Worm (Caenorhabditis elegans): ENCODE measurements around the gene R07E4.5.

Gene R07E4.5

DNA sequence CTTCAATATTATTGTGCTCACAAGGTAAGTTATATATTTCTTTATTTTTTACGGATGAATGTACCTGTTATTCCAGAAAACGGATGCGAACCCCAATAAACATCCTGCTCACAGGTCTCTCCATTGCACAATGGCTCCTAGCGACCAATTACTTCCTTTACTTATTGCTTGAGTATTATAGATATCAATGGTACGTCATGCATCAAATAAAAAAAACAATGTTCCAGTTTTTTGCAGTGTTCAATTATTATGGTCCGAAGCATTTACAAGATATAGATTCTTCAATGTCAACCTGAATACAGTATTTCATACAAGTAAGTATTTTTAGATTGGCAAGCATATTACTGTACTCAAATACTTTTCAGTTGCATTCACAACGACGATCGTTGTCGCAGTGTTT, 20.1 kb downstream of the R07E4.5 start:
- TF ChIP-seq F57C9.4 (tag; optimal IDR thresholded peaks at IDR 0.05) (no peak), dpff-1 (tag; optimal IDR thresholded peaks at IDR 0.05) (no peak), K11D2.4 (GFP tag; IDR thresholded peaks at IDR 0.05) (no peak), F55B11.4 (tag; optimal IDR thresholded peaks at IDR 0.05; ENCODE audit: borderline replicate concordance, insufficient read depth) (no peak), snpc-3.4 (tag; optimal IDR thresholded peaks at IDR 0.05) (no peak), cebp-1 (GFP tag; IDR thresholded peaks at IDR 0.05) (no peak), cebp-1 (tag; optimal IDR thresholded peaks at IDR 0.05) (no peak), F22D6.2 (tag; optimal IDR thresholded peaks at IDR 0.05) (no peak), ztf-26 (tag; optimal IDR thresholded peaks at IDR 0.05) (no peak), F33H1.4 (GFP tag; IDR thresholded peaks at IDR 0.05) (no peak), snpc-1.3 (tag; optimal IDR thresholded peaks at IDR 0.05; ENCODE audit: insufficient read depth) (no peak), mxl-1 (tag; optimal IDR thresholded peaks at IDR 0.05) (no peak), hmg-1.2 (GFP tag; IDR thresholded peaks at IDR 0.05) (no peak), atf-7 (tag; optimal IDR thresholded peaks at IDR 0.05) (no peak), B0336.3 (GFP tag; IDR thresholded peaks at IDR 0.05) (no peak), let-526 (GFP tag; IDR thresholded peaks at IDR 0.05) (no peak)

- TF ChIP-seq ceh-40 (GFP tag; IDR thresholded peaks at IDR 0.05) (no peak), rec-8 (tag; optimal IDR thresholded peaks at IDR 0.05) (no peak), cebp-2 (GFP tag; IDR thresholded peaks at IDR 0.05) (no peak), ceh-100 (GFP tag; IDR thresholded peaks at IDR 0.05) (no peak), nhr-90 (tag; optimal IDR thresholded peaks at IDR 0.05) (no peak), snpc-3.4 (tag; optimal IDR thresholded peaks at IDR 0.05) (no peak), dpff-1 (tag; optimal IDR thresholded peaks at IDR 0.05) (no peak), C17E4.6 (GFP tag; IDR thresholded peaks at IDR 0.05) (no peak), bed-1 (GFP tag; IDR thresholded peaks at IDR 0.05) (no peak), Y53G8AR.9 (GFP tag; conservative IDR thresholded peaks at IDR 0.05) (no peak), let-526 (GFP tag; IDR thresholded peaks at IDR 0.05) (no peak), ztf-18 (tag; optimal IDR thresholded peaks at IDR 0.05) (no peak), die-1 (tag; optimal IDR thresholded peaks at IDR 0.05) (no peak), nfya-1 (tag; optimal IDR thresholded peaks at IDR 0.05; ENCODE audit: borderline replicate concordance, insufficient read depth) (no peak), lsl-1 (GFP tag; optimal IDR thresholded peaks at IDR 0.05) (no peak), mel-28 (tag; optimal IDR thresholded peaks at IDR 0.05; ENCODE audit: borderline replicate concordance) (no peak), F55B11.4 (tag; optimal IDR thresholded peaks at IDR 0.05; ENCODE audit: borderline replicate concordance, insufficient read depth) (no peak), attf-3 (GFP tag; conservative IDR thresholded peaks at IDR 0.05) (no peak), athp-1 (tag; optimal IDR thresholded peaks at IDR 0.05) (no peak), F39B2.1 (GFP tag; IDR thresholded peaks at IDR 0.05) (no peak)
Measured at ce11 chrX:5930822-5931221, 22.2 kb downstream of the R07E4.5 start, which contains the start of gene egl-6. TSS of gene egl-6 (plus strand) at chrX:5931122.

DNA sequence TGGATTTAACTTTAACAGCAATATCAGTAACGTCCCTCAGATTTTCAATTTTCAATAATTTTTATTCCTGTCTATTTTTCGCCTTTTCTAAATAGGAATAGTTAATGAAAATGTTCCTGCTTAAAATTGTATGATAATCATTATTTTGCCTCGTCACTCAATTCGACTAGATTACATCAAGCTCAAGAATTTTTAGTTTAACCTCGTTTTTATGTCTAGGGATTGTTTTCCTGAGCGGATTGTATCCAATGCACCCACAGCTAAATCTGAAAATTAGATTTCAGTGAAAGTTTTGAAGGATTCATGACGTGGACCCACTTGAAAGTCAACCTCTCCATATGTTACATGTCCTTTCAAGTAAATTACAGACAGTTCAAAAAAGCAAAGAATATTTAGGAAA, 29.3 kb downstream of the R07E4.5 start:
- no peak for TF ChIP-seq tbp1 (GFP tag; optimal IDR thresholded peaks at IDR 0.05)
- no peak for TF ChIP-seq nhr-90 (tag; optimal IDR thresholded peaks at IDR 0.05)
- TF ChIP-seq lin-54 (GFP tag; optimal IDR thresholded peaks at IDR 0.05) = no peak
- no peak for TF ChIP-seq bed-1 (GFP tag; IDR thresholded peaks at IDR 0.05)
- TF ChIP-seq sdz-38 (tag; optimal IDR thresholded peaks at IDR 0.05) = no peak
- no peak for TF ChIP-seq F37B4.10 (GFP tag; IDR thresholded peaks at IDR 0.05)
- no peak for TF ChIP-seq tbx-9 (tag; optimal IDR thresholded peaks at IDR 0.05; ENCODE audit: borderline replicate concordance)
- no peak for TF ChIP-seq fkh-3 (tag; optimal IDR thresholded peaks at IDR 0.05)
- TF ChIP-seq athp-1 (tag; optimal IDR thresholded peaks at IDR 0.05) = no peak
- no peak for TF ChIP-seq Y79H2A.3 (GFP tag; conservative IDR thresholded peaks at IDR 0.05)
- TF ChIP-seq F49E8.2 (tag; optimal IDR thresholded peaks at IDR 0.05; ENCODE audit: insufficient read depth) = no peak
- no peak for TF ChIP-seq lag-1 (GFP tag; IDR thresholded peaks at IDR 0.05)
